Worm (Caenorhabditis elegans) whole organism, late embryonic: Measurements from ENCODE around the gene chil-15.
"Not testable (repeated sequence)": the region's sequence is repeated elsewhere in the genome, so short reads cannot be mapped to it uniquely, and the experiment has no call there.

ENCODE experiments used
- C38D4.7 ChIP-seq: fragments of 200-800 bp; sonication (Bioruptor generic); optimal IDR thresholded peaks from 2 replicates; lab custom pipeline; 2018; ENCODE audit warnings: mild to moderate bottlenecking, missing genetic modification characterization, moderate library complexity, missing compliant biosample characterization
- K09A11.1 ChIP-seq: sonication (generic microtip); optimal IDR thresholded peaks from 2 replicates; lab custom pipeline; 2017; ENCODE audit warnings: antibody characterized with exemption, mild to moderate bottlenecking, missing genetic modification characterization, missing compliant biosample characterization; ENCODE audit not compliant: insufficient read depth
- T23F11.4 ChIP-seq: fragments of 200-800 bp; sonication (Bioruptor generic); optimal IDR thresholded peaks from 2 replicates; lab custom pipeline; 2018; ENCODE audit warnings: mild to moderate bottlenecking, missing genetic modification characterization, missing compliant biosample characterization
- ceh-14 ChIP-seq: sonication (generic microtip); optimal IDR thresholded peaks from 2 replicates; lab custom pipeline; 2016; ENCODE audit warnings: missing genotype, missing genetic modification characterization, missing compliant biosample characterization
- ceh-18 ChIP-seq: sonication (generic microtip); optimal IDR thresholded peaks from 2 replicates; lab custom pipeline; 2016; ENCODE audit warnings: missing genetic modification characterization, missing compliant biosample characterization
- ceh-2 ChIP-seq: sonication (generic microtip); optimal IDR thresholded peaks from 2 replicates; lab custom pipeline; 2016; ENCODE audit warnings: missing genotype, missing genetic modification characterization, missing compliant biosample characterization
- ceh-22 ChIP-seq: sonication (generic microtip); optimal IDR thresholded peaks from 2 replicates; lab custom pipeline; 2017; ENCODE audit warnings: missing biosample characterization, missing genetic modification characterization
- ceh-9 ChIP-seq: sonication (generic microtip); optimal IDR thresholded peaks from 2 replicates; lab custom pipeline; 2016; ENCODE audit warnings: mild to moderate bottlenecking, missing genetic modification characterization, inconsistent platforms, missing compliant biosample characterization
- elt-2 ChIP-seq: sonication (generic microtip); optimal IDR thresholded peaks from 2 replicates; lab custom pipeline; 2016; ENCODE audit warnings: missing genetic modification reagents, missing genetic modification characterization, missing compliant biosample characterization
- elt-4 ChIP-seq: sonication (generic microtip); optimal IDR thresholded peaks from 2 replicates; lab custom pipeline; 2016; ENCODE audit warnings: missing genetic modification characterization, missing compliant biosample characterization
- ets-4 ChIP-seq: sonication (generic microtip); optimal IDR thresholded peaks from 2 replicates; lab custom pipeline; 2016; ENCODE audit warnings: missing genetic modification characterization, missing compliant biosample characterization
- gmeb-2 ChIP-seq: sonication (generic microtip); optimal IDR thresholded peaks from 2 replicates; lab custom pipeline; 2016; ENCODE audit warnings: missing genetic modification characterization, inconsistent platforms, missing compliant biosample characterization
- hlh-13 ChIP-seq: fragments of 200-800 bp; sonication (Bioruptor generic); optimal IDR thresholded peaks from 2 replicates; lab custom pipeline; 2018; ENCODE audit warnings: mild to moderate bottlenecking, missing genetic modification characterization, missing compliant biosample characterization
- hlh-30 ChIP-seq: sonication (generic microtip); optimal IDR thresholded peaks from 2 replicates; lab custom pipeline; 2017; ENCODE audit warnings: antibody characterized with exemption, missing genetic modification characterization, missing compliant biosample characterization; ENCODE audit not compliant: insufficient read depth
- hlh-8 ChIP-seq: sonication (generic microtip); optimal IDR thresholded peaks from 2 replicates; lab custom pipeline; 2016; ENCODE audit warnings: missing genotype, missing genetic modification characterization, missing compliant biosample characterization
- madf-2 ChIP-seq: sonication (generic microtip); optimal IDR thresholded peaks from 2 replicates; lab custom pipeline; 2017; ENCODE audit warnings: missing genetic modification characterization, missing compliant biosample characterization
- mec-3 ChIP-seq: sonication (generic microtip); optimal IDR thresholded peaks from 2 replicates; lab custom pipeline; 2016; ENCODE audit warnings: borderline replicate concordance, missing genetic modification characterization, missing compliant biosample characterization
- nhr-11 ChIP-seq: fragments of 150-350 bp; optimal IDR thresholded peaks from 2 replicates; lab custom pipeline; 2014; ENCODE audit warnings: missing biosample characterization, missing genetic modification characterization
- nhr-232 ChIP-seq: sonication (generic microtip); optimal IDR thresholded peaks from 2 replicates; lab custom pipeline; 2016; ENCODE audit warnings: missing genetic modification characterization, missing compliant biosample characterization
- odd-2 ChIP-seq: sonication (generic microtip); optimal IDR thresholded peaks from 2 replicates; lab custom pipeline; 2017; ENCODE audit warnings: antibody characterized with exemption, mild to moderate bottlenecking, missing genetic modification characterization, missing compliant biosample characterization
- pag-3 ChIP-seq: sonication (generic microtip); optimal IDR thresholded peaks from 2 replicates; lab custom pipeline; 2016; ENCODE audit warnings: missing compliant biosample characterization, missing genetic modification characterization, borderline replicate concordance
- pha-2 ChIP-seq: sonication (generic microtip); optimal IDR thresholded peaks from 2 replicates; lab custom pipeline; 2017; ENCODE audit warnings: mild to moderate bottlenecking, missing genetic modification characterization, missing compliant biosample characterization
- pha-4 ChIP-seq: fragments of 150-350 bp; optimal IDR thresholded peaks from 2 replicates; lab custom pipeline; 2018; ENCODE audit warnings: missing biosample characterization, missing genetic modification reagents, missing genetic modification characterization
- pros-1 ChIP-seq: fragments of 150-350 bp; optimal IDR thresholded peaks from 2 replicates; lab custom pipeline; 2014; ENCODE audit warnings: missing biosample characterization, missing genetic modification reagents, missing genetic modification characterization
- ref-2 ChIP-seq: sonication (generic microtip); optimal IDR thresholded peaks from 2 replicates; lab custom pipeline; 2016; ENCODE audit warnings: missing genetic modification characterization, missing compliant biosample characterization
- tbx-7 ChIP-seq: sonication (generic microtip); optimal IDR thresholded peaks from 2 replicates; lab custom pipeline; 2016; ENCODE audit warnings: missing genotype, missing genetic modification characterization, missing compliant biosample characterization
- unc-42 ChIP-seq: sonication (generic microtip); optimal IDR thresholded peaks from 2 replicates; lab custom pipeline; 2016; ENCODE audit warnings: missing genotype, missing genetic modification characterization, missing compliant biosample characterization
- unc-86 ChIP-seq: sonication (generic microtip); optimal IDR thresholded peaks from 2 replicates; lab custom pipeline; 2016; ENCODE audit warnings: missing genetic modification characterization, missing compliant biosample characterization

Gene chil-15

DNA sequence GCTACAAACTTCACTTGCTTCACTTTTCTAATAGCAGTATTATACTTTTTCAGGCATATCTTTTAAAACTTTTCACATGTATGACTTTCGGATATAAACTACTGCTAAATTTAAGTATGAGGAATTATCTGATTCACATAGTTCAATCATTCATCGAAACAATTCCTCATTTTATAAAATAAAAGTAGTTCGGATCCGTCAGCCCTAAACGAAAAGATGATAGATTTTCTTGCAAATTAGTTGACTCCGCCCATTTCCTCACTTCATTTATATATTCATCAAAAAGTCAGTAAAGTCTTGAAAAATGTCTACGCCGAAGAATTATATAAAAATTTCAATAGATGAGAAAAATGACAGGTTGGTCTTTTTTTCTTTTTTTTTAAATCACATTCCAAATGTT is 34.1 kb upstream of the chil-15 start, which contains the start of gene chil-27:
Gene chil-27, plus strand, starts transcription at position 301 of the 400 bp plus-strand sequence.
- TF ChIP-seq tbx-7 (tag; lab: Kevin White, UChicago), result no peak
- no peak for TF ChIP-seq elt-2 (tag; lab: Kevin White, UChicago)
- TF ChIP-seq ceh-2, result no peak
- no peak for TF ChIP-seq ceh-18 (tag; lab: Kevin White, UChicago)
- TF ChIP-seq pha-4 (tag; lab: Kevin White, UChicago), result no peak
- TF ChIP-seq hlh-8, result no peak
- no peak for TF ChIP-seq nhr-232
- TF ChIP-seq pha-2, result no peak
- TF ChIP-seq ceh-14, result no peak
- no peak for TF ChIP-seq T23F11.4
- no peak for TF ChIP-seq pros-1
- no peak for TF ChIP-seq gmeb-2 (tag; lab: Kevin White, UChicago)
- no peak for TF ChIP-seq hlh-30
- TF ChIP-seq ref-2 (tag; lab: Kevin White, UChicago), result no peak
- TF ChIP-seq elt-4, result no peak
- TF ChIP-seq C38D4.7 (GFP tag; lab: Kevin White, UChicago), result no peak
- TF ChIP-seq odd-2 (tag; lab: Kevin White, UChicago), result no peak
- no peak for TF ChIP-seq ceh-22 (tag; lab: Kevin White, UChicago)

DNA sequence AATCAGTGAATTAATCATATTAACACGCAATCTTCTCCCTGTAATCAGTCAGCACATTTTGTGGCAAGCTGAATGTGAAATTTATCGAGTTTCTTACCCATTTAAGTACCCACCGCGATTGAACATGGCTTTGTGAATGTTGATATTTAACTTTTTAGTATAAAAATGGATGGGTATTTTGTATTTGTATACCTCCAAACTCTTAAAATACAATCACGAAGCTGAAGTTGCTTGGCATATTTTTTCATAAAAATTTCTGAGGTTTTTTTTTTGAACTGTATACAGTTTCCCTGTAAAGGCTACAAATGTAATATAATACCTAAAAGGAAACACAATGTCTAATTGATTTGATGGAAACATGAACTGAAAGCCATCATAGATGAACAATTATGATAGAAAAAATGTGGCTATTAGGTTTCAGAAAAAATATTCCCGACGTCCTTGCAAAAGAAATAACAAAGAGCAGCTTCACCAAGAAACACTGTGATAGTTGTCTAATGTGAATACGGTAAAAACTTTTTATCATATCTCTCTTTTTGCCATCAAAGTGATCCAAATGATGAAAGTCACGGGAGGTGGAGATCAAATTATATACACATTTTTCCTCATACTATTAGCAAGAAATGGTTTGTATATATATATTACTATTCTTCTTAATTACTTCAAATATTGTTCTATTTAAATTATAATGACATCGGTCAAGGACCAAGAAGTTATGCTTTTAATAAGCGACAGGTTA is 31.1 kb upstream of the chil-15 start, which contains the start of the genes chil-25 and chil-26:
Gene chil-25, minus strand, starts transcription at position 101 of the 739 bp plus-strand sequence.
Gene chil-26, plus strand, starts transcription at position 689 of the 739 bp plus-strand sequence.
- TF ChIP-seq hlh-13 (no peak), K09A11.1 (tag; lab: Kevin White, UChicago) (no peak), tbx-7 (tag; lab: Kevin White, UChicago) (no peak), madf-2 (no peak)

DNA sequence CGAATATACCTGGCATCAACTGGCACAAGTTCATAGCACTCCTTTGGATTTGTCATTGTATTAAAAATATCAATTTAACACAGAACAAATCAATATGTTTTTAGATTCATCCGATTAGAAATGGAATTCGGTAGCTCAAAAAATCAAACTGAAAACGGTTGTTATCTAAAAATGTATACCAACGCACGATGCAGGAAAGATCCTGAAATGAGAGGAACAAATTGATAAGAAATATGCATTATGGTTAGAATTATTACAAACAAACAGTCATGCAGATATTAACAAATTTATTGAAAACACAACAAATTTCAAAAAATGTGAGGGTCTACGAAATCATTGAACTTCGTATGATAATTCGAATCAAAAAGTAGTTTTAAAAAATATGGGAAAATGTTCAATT is 26.6 kb upstream of the chil-15 start, which contains the start of gene T19H5.6:
Gene T19H5.6, minus strand, starts transcription at position 195 of the 400 bp plus-strand sequence.
- TF ChIP-seq pag-3, result no peak
- peak; percentile 4 for TF ChIP-seq elt-2 (tag; lab: Kevin White, UChicago)
- no peak for TF ChIP-seq unc-86
- no peak for TF ChIP-seq ref-2 (tag; lab: Kevin White, UChicago)
- no peak for TF ChIP-seq mec-3 (tag; lab: Kevin White, UChicago)

DNA sequence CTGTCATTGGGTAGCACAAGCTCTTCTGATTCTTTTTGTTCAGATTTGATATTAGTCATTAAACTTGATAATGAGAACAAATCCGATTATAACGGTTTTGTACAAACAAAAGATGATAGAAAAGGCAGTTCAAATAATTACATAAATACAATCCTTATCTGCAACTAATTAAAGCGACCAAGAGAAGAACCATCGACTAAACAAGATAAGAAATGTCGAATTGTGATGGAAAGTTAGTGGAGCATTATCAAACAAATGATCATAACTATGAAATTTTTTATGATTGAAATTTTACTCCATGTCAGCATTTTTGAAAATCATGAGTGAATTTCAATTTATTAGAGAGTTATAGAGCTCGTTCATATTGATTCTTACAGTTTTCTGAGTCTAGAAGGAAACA is 25.0 kb upstream of the chil-15 start, which contains the start of gene chil-23:
Gene chil-23, minus strand, starts transcription at position 198 of the 400 bp plus-strand sequence.
- TF ChIP-seq ceh-9 (tag; lab: Kevin White, UChicago), result no peak
- TF ChIP-seq elt-2 (tag; lab: Kevin White, UChicago), result peak; percentile 82
- TF ChIP-seq madf-2, result no peak
- TF ChIP-seq unc-42, result no peak

DNA sequence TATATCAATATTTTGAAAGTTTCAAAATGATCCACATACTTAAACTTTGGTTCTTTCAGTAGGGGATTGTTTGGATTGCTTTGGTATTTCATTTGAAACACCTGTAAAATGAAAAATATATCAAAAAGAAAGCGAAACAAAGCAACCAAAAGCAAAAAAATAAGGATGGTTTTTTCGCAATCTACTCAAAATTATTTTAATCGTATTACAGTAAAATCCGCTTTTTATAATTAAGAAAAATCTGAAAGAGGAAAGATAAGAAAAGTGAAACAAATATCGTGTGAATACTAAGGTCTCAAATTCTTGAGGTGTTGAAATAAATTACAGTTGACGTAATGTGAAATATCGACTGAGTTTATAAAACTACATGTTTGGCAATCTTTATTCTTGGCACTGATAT is 22.7 kb upstream of the chil-15 start, which contains the start of gene chil-22:
Gene chil-22, minus strand, starts transcription at position 101 of the 400 bp plus-strand sequence.
- TF ChIP-seq ets-4 (tag; lab: Kevin White, UChicago), result no peak
- no peak for TF ChIP-seq nhr-11 (tag; lab: Kevin White, UChicago)
- no peak for TF ChIP-seq unc-42
- TF ChIP-seq mec-3 (tag; lab: Kevin White, UChicago), result no peak

DNA sequence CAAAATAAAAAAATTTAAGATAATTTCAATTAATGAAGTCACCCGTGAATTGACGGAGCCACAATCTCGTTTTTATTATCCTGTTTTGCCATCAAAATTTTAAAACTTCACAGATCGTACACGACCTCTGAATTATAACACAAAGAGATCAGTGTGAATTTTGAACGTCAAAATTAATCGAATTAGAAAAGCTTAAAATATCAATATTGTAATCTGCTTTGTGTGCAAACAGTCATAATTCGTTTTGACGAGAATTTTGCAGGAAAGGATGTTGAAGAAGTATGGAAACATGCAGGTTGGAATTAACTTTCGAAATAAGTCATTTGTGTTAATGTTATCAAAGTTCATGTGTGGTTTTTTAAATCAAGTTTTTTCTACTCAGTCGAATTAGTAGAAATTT is 18.5 kb upstream of the chil-15 start, which contains the start of gene chil-21:
Gene chil-21, minus strand, starts transcription at position 101 of the 400 bp plus-strand sequence.
- TF ChIP-seq pag-3; pha-4 (tag; lab: Kevin White, UChicago); K09A11.1 (tag; lab: Kevin White, UChicago): not testable (repeated sequence)
- TF ChIP-seq, all 69 proteins: peak for 0; not testable (repeated sequence) for 69
